Worm (Caenorhabditis elegans) whole organism, midembryonic: ENCODE results near the gene T01D3.3.

Experiments
- T22C8.4 ChIP-seq: fragments of 200-800 bp; sonication (Bioruptor generic); IDR thresholded peaks from 2 replicates; pipeline ENCODE4 v1.3.6; 2022; ENCODE audit warnings: missing genetic modification characterization, missing compliant biosample characterization
- cog-1 ChIP-seq: sonication (generic microtip); optimal IDR thresholded peaks from 2 replicates; lab custom pipeline; 2016; ENCODE audit warnings: missing genetic modification characterization, missing compliant biosample characterization
- flt-1 ChIP-seq: fragments of 200-800 bp; sonication (Bioruptor generic); IDR thresholded peaks from 2 replicates; pipeline ENCODE4 v1.3.6; 2022; ENCODE audit warnings: missing genetic modification characterization, missing compliant biosample characterization
- klf-2 ChIP-seq: fragments of 200-800 bp; sonication (Bioruptor generic); conservative IDR thresholded peaks from 2 replicates; pipeline ENCODE4 v1.3.6; 2022; ENCODE audit warnings: missing genetic modification reagents, missing genetic modification characterization, missing compliant biosample characterization
- med-1 ChIP-seq: sonication (generic microtip); optimal IDR thresholded peaks from 2 replicates; lab custom pipeline; 2017; ENCODE audit warnings: missing genetic modification characterization, mild to moderate bottlenecking, missing compliant biosample characterization, antibody characterized with exemption, missing genetic modification reagents; ENCODE audit not compliant: insufficient read depth
- ref-1 ChIP-seq: fragments of 200-800 bp; sonication (Bioruptor generic); conservative IDR thresholded peaks from 2 replicates; pipeline ENCODE4 v1.3.6; 2022; ENCODE audit warnings: missing genetic modification reagents, missing genetic modification characterization, missing compliant biosample characterization
- tab-1 ChIP-seq: fragments of 200-800 bp; sonication (Bioruptor generic); IDR thresholded peaks from 2 replicates; pipeline ENCODE4 v1.3.6; 2022; ENCODE audit warnings: missing genetic modification characterization, missing compliant biosample characterization
- ztf-23 ChIP-seq: fragments of 200-800 bp; sonication (Bioruptor generic); IDR thresholded peaks from 2 replicates; pipeline ENCODE4 v1.3.6; 2022; ENCODE audit warnings: missing genetic modification reagents, missing genetic modification characterization, missing compliant biosample characterization
- ztf-29 ChIP-seq: fragments of 200-800 bp; sonication (Bioruptor generic); IDR thresholded peaks from 2 replicates; pipeline ENCODE4 v1.3.6; 2022; ENCODE audit warnings: missing genetic modification reagents, missing genetic modification characterization, missing compliant biosample characterization

The T01D3.3 gene

DNA sequence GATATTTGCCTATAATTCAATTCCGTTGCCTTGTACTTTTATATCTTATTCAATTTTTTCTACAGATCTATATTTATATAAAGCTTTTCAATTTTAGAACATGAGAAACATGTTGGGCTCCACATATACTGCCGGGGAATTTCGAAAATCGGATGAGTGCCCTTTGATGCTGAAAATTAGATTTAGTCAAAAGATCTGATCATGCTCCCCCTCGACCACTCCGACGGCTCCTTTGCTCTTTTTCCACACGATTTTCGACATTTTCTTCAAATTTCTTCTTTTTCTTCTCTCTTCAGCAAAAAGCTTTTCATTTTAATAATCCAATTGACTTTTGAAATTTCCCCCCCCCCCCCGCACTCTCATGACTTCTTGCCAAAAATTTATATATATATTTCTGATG, 22.6 kb upstream of the T01D3.3 start:
- TF ChIP-seq ztf-29 (GFP tag; lab: Robert Waterston, UW) (no peak), cog-1 (tag; lab: Kevin White, UChicago) (no peak), tab-1 (GFP tag; lab: Robert Waterston, UW) (no peak)

DNA sequence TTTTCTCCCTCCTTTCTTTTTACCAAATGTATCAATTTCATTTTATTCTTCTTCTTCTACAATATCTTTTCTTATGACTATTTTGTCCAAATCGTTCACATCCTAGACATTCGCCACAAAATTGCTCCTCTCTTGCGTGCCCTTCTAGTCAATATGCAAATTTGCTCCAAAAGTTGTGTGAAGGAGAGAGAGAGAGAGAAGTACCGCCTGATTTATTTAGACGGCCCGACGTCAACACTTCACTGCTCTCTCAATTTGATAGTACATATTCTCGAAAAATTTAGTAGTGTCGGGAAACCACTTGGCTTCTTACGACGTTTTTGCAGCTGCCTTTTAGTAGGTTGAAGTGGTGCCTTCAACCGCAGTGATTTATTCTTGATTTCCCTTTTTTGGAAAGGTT, 17.6 kb upstream of the T01D3.3 start:
- no peak for TF ChIP-seq ztf-29 (GFP tag; lab: Robert Waterston, UW)
- no peak for TF ChIP-seq med-1 (GFP tag; lab: Kevin White, UChicago)
- no peak for TF ChIP-seq ztf-23 (GFP tag; lab: Robert Waterston, UW)
- TF ChIP-seq T22C8.4: no peak
- no peak for TF ChIP-seq flt-1 (GFP tag; lab: Robert Waterston, UW)
- TF ChIP-seq tab-1 (GFP tag; lab: Robert Waterston, UW): no peak
- TF ChIP-seq klf-2 (GFP tag; lab: Robert Waterston, UW): no peak
- TF ChIP-seq ref-1: no peak
- TF ChIP-seq cog-1 (tag; lab: Kevin White, UChicago): no peak

- no peak for TF ChIP-seq ztf-29 (GFP tag; lab: Robert Waterston, UW)
- no peak for TF ChIP-seq med-1 (GFP tag; lab: Kevin White, UChicago)
- TF ChIP-seq ref-1: no peak
- no peak for TF ChIP-seq T22C8.4
- TF ChIP-seq cog-1 (tag; lab: Kevin White, UChicago): no peak
- no peak for TF ChIP-seq tab-1 (GFP tag; lab: Robert Waterston, UW)
- TF ChIP-seq klf-2 (GFP tag; lab: Robert Waterston, UW): no peak
- no peak for TF ChIP-seq ztf-23 (GFP tag; lab: Robert Waterston, UW)
- TF ChIP-seq flt-1 (GFP tag; lab: Robert Waterston, UW): no peak
These were observed 16.6 kb upstream of the T01D3.3 start for ce11 chrV:13687504-13687903.

DNA sequence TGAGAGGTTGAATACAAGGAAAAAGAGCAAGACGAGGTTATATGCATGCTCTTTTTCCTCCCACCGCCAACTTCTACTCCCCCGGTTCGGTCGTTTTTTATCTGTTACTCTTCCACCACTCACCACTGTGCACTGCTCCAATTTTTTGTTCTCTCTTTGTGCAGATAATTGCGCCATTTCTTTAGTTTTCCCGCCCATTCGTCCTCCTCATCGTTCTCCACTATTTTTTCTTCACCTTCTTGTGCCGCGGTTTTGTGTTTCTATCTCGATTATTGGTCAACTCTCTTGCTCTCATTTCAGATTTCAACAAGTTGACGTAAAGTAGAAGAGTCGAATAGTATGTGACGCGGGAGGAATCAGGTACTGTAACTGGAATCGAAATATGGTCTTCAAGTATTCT, 14.5 kb upstream of the T01D3.3 start, which contains the start of gene T01D3.1:
T01D3.1 (plus strand) TSS at position 301 of the 400 bp plus-strand sequence.
- TF ChIP-seq ztf-29 (GFP tag; lab: Robert Waterston, UW) (no peak), ztf-23 (GFP tag; lab: Robert Waterston, UW) (no peak), cog-1 (tag; lab: Kevin White, UChicago) (no peak), T22C8.4 (no peak), tab-1 (GFP tag; lab: Robert Waterston, UW) (no peak), ref-1 (no peak), flt-1 (GFP tag; lab: Robert Waterston, UW) (no peak), med-1 (GFP tag; lab: Kevin White, UChicago) (no peak), klf-2 (GFP tag; lab: Robert Waterston, UW) (no peak)

- TF ChIP-seq ztf-23 (GFP tag; lab: Robert Waterston, UW) (no peak), tab-1 (GFP tag; lab: Robert Waterston, UW) (no peak), cog-1 (tag; lab: Kevin White, UChicago) (no peak), flt-1 (GFP tag; lab: Robert Waterston, UW) (no peak), ztf-29 (GFP tag; lab: Robert Waterston, UW) (no peak), med-1 (GFP tag; lab: Kevin White, UChicago) (no peak), ref-1 (no peak), T22C8.4 (no peak), klf-2 (GFP tag; lab: Robert Waterston, UW) (no peak)
These were observed 13.8 kb upstream of the T01D3.3 start for ce11 chrV:13690276-13690675.

- TF ChIP-seq cog-1 (tag; lab: Kevin White, UChicago): no peak
These were observed 10.0 kb upstream of the T01D3.3 start for ce11 chrV:13694103-13694502.

- no peak for TF ChIP-seq cog-1 (tag; lab: Kevin White, UChicago)
- no peak for TF ChIP-seq ref-1
- no peak for TF ChIP-seq ztf-23 (GFP tag; lab: Robert Waterston, UW)
- no peak for TF ChIP-seq med-1 (GFP tag; lab: Kevin White, UChicago)
- TF ChIP-seq tab-1 (GFP tag; lab: Robert Waterston, UW): no peak
- no peak for TF ChIP-seq T22C8.4
- TF ChIP-seq ztf-29 (GFP tag; lab: Robert Waterston, UW): no peak
- no peak for TF ChIP-seq klf-2 (GFP tag; lab: Robert Waterston, UW)
These were observed 3.2 kb downstream of the T01D3.3 start, which contains the start of gene hlh-34 for ce11 chrV:13707295-13707694. TSS of gene hlh-34 (minus strand) at chrV:13707395.

- no peak for TF ChIP-seq cog-1 (tag; lab: Kevin White, UChicago)
- no peak for TF ChIP-seq med-1 (GFP tag; lab: Kevin White, UChicago)
- no peak for TF ChIP-seq flt-1 (GFP tag; lab: Robert Waterston, UW)
- no peak for TF ChIP-seq tab-1 (GFP tag; lab: Robert Waterston, UW)
- no peak for TF ChIP-seq ztf-23 (GFP tag; lab: Robert Waterston, UW)
- no peak for TF ChIP-seq ref-1
- no peak for TF ChIP-seq T22C8.4
- no peak for TF ChIP-seq ztf-29 (GFP tag; lab: Robert Waterston, UW)
- no peak for TF ChIP-seq klf-2 (GFP tag; lab: Robert Waterston, UW)
These were observed 7.0 kb downstream of the T01D3.3 start, which contains the start of gene srx-96 for ce11 chrV:13711060-13711459. TSS of gene srx-96 (plus strand) at chrV:13711360.

- TF ChIP-seq cog-1 (tag; lab: Kevin White, UChicago) (peak; percentile 70), tab-1 (GFP tag; lab: Robert Waterston, UW) (no peak), ztf-23 (GFP tag; lab: Robert Waterston, UW) (peak; percentile 77; the same call in 1 of the 2 replicates), T22C8.4 (0 out of 2 replicates have a peak, but pooled peaks have one; percentile 33), med-1 (GFP tag; lab: Kevin White, UChicago) (no peak), klf-2 (GFP tag; lab: Robert Waterston, UW) (0 out of 2 replicates have a peak, but pooled peaks have one; percentile 68)
These were observed 11.2 kb downstream of the T01D3.3 start, which contains the start of gene zipt-9 for ce11 chrV:13715223-13715686. TSS of gene zipt-9 (minus strand) at chrV:13715273.

ce11 chrV:13716531-13716930, 12.5 kb downstream of the T01D3.3 start, which contains the start of gene T01D3.6:
TSS of gene T01D3.6 (plus strand) at chrV:13716824.
- no peak for TF ChIP-seq flt-1 (GFP tag; lab: Robert Waterston, UW)
- no peak for TF ChIP-seq med-1 (GFP tag; lab: Kevin White, UChicago)
- no peak for TF ChIP-seq cog-1 (tag; lab: Kevin White, UChicago)
- no peak for TF ChIP-seq tab-1 (GFP tag; lab: Robert Waterston, UW)
- no peak for TF ChIP-seq ztf-23 (GFP tag; lab: Robert Waterston, UW)
